Fruit fly (Drosophila melanogaster) whole organism, embryonic: ENCODE measurements around the gene TotZ.
A peak's percentile ranks its signal among the peaks of the same experiment; 100 is the strongest.

Source experiments
- ATbp ChIP-seq: fragments of 200-800 bp; sonication (Bioruptor generic); optimal IDR thresholded peaks from 2 replicates; lab custom pipeline; 2017; ENCODE audit warnings: missing biosample characterization, mild to moderate bottlenecking, missing genetic modification characterization, missing genetic modification reagents
- Ada2b ChIP-seq: fragments of 200-800 bp; sonication (Bioruptor generic); IDR thresholded peaks from 2 replicates; pipeline ENCODE4 v1.3.6; 2022; ENCODE audit warnings: missing biosample characterization, missing genetic modification characterization
- Asciz ChIP-seq: fragments of 200-800 bp; sonication (Bioruptor generic); optimal IDR thresholded peaks from 2 replicates; lab custom pipeline; 2017; ENCODE audit warnings: missing biosample characterization, mild to moderate bottlenecking, missing genetic modification characterization, missing genetic modification reagents
- Awh ChIP-seq: fragments of 200-800 bp; sonication (Bioruptor generic); IDR thresholded peaks from 2 replicates; pipeline ENCODE4, ENCODE4 v1.3.6; 2022; ENCODE audit warnings: missing biosample characterization, missing genetic modification characterization
- B-H2 ChIP-seq: fragments of 200-800 bp; sonication (Bioruptor generic); optimal IDR thresholded peaks from 2 replicates; lab custom pipeline; 2018; ENCODE audit warnings: missing biosample characterization, mild to moderate bottlenecking, missing genetic modification characterization
- CG10267 ChIP-seq: fragments of 200-800 bp; sonication (Bioruptor generic); optimal IDR thresholded peaks from 2 replicates; lab custom pipeline; 2018; ENCODE audit warnings: missing biosample characterization, mild to moderate bottlenecking, missing genetic modification characterization, moderate library complexity
- CG11456 ChIP-seq: fragments of 200-800 bp; sonication (Bioruptor generic); IDR thresholded peaks from 3 replicates; pipeline ENCODE4 v1.3.6; 2022; ENCODE audit warnings: missing biosample characterization, missing genetic modification characterization
- CG12219 ChIP-seq: fragments of 200-800 bp; sonication (Bioruptor generic); optimal IDR thresholded peaks from 3 replicates; lab custom pipeline; 2018; ENCODE audit warnings: missing biosample characterization, mild to moderate bottlenecking, missing genetic modification characterization
- CG12236 ChIP-seq: fragments of 200-800 bp; sonication (Bioruptor generic); optimal IDR thresholded peaks from 2 replicates; lab custom pipeline; 2016; ENCODE audit warnings: missing biosample characterization, missing genetic modification characterization
- CG14014 ChIP-seq: fragments of 200-800 bp; sonication (Bioruptor generic); IDR thresholded peaks from 2 replicates; pipeline ENCODE4 v1.3.6; 2022; ENCODE audit warnings: missing biosample characterization, missing genetic modification characterization
- CG15696 ChIP-seq: fragments of 200-800 bp; sonication (Bioruptor generic); optimal IDR thresholded peaks from 2 replicates; lab custom pipeline; 2019; ENCODE audit warnings: missing biosample characterization, mild to moderate bottlenecking, missing genetic modification characterization, moderate library complexity
- CG1602 ChIP-seq: fragments of 200-800 bp; sonication (Bioruptor generic); optimal IDR thresholded peaks from 3 replicates; lab custom pipeline; 2016; ENCODE audit warnings: missing biosample characterization, missing genetic modification characterization
- CG16815 ChIP-seq: fragments of 200-800 bp; sonication (Bioruptor generic); optimal IDR thresholded peaks from 3 replicates; lab custom pipeline; 2017; ENCODE audit warnings: missing biosample characterization, mild to moderate bottlenecking, missing genetic modification characterization
- CG17568 ChIP-seq: fragments of 200-800 bp; sonication (Bioruptor generic); optimal IDR thresholded peaks from 2 replicates; lab custom pipeline; 2018; ENCODE audit warnings: missing biosample characterization, mild to moderate bottlenecking, missing genetic modification characterization, moderate library complexity
- CG1792 ChIP-seq: fragments of 200-800 bp; sonication (Bioruptor generic); optimal IDR thresholded peaks from 2 replicates; lab custom pipeline; 2016; ENCODE audit warnings: missing biosample characterization, missing genetic modification characterization
- CG18599 ChIP-seq: fragments of 200-800 bp; sonication (Bioruptor generic); optimal IDR thresholded peaks from 3 replicates; lab custom pipeline; 2017; ENCODE audit warnings: missing biosample characterization, missing genetic modification characterization, mild to moderate bottlenecking, moderate library complexity, missing genetic modification reagents
- CG2202 ChIP-seq: fragments of 200-800 bp; sonication (Bioruptor generic); optimal IDR thresholded peaks from 2 replicates; lab custom pipeline; 2018; ENCODE audit warnings: missing biosample characterization, mild to moderate bottlenecking, missing genetic modification characterization
- CG34376 ChIP-seq: fragments of 200-800 bp; sonication (Bioruptor generic); optimal IDR thresholded peaks from 2 replicates; lab custom pipeline; 2018; ENCODE audit warnings: missing biosample characterization, mild to moderate bottlenecking, missing genetic modification characterization
- CG3838 ChIP-seq: fragments of 200-800 bp; sonication (Bioruptor generic); optimal IDR thresholded peaks from 3 replicates; lab custom pipeline; 2016; ENCODE audit warnings: missing biosample characterization, missing genetic modification characterization
- CG4282 ChIP-seq: fragments of 200-800 bp; sonication (Bioruptor generic); optimal IDR thresholded peaks from 2 replicates; lab custom pipeline; 2016; ENCODE audit warnings: missing biosample characterization, missing genetic modification characterization
- CG6765 ChIP-seq: fragments of 200-800 bp; sonication (Bioruptor generic); optimal IDR thresholded peaks from 3 replicates; lab custom pipeline; 2017; ENCODE audit warnings: missing biosample characterization, mild to moderate bottlenecking, missing genetic modification characterization
- CG6791 ChIP-seq: fragments of 200-800 bp; sonication (Bioruptor generic); IDR thresholded peaks from 3 replicates; pipeline ENCODE4 v1.3.6; 2022; ENCODE audit warnings: missing biosample characterization, missing genetic modification characterization; ENCODE audit not compliant: partially characterized antibody
- CG7745 ChIP-seq: fragments of 200-800 bp; sonication (Bioruptor generic); optimal IDR thresholded peaks from 2 replicates; lab custom pipeline; 2018; ENCODE audit warnings: missing biosample characterization, mild to moderate bottlenecking, missing genetic modification characterization, moderate library complexity
- CG7963 ChIP-seq: fragments of 200-800 bp; sonication (Bioruptor generic); IDR thresholded peaks from 3 replicates; pipeline ENCODE4 v1.3.6; 2022; ENCODE audit warnings: missing biosample characterization, missing genetic modification characterization; ENCODE audit not compliant: partially characterized antibody
- CG9797 ChIP-seq: fragments of 200-800 bp; sonication (Bioruptor generic); optimal IDR thresholded peaks from 3 replicates; lab custom pipeline; 2018; ENCODE audit warnings: missing biosample characterization, mild to moderate bottlenecking, missing genetic modification characterization
- CG9932 ChIP-seq: fragments of 200-800 bp; sonication (Bioruptor generic); IDR thresholded peaks from 2 replicates; pipeline ENCODE4 v1.3.6; 2022; ENCODE audit warnings: missing biosample characterization, missing genetic modification characterization
- Doc2 ChIP-seq: fragments of 200-800 bp; sonication (Bioruptor generic); IDR thresholded peaks from 2 replicates; pipeline ENCODE4 v1.3.6; 2022; ENCODE audit warnings: missing biosample characterization, missing genetic modification characterization
- HLH54F ChIP-seq: fragments of 200-800 bp; sonication (Bioruptor generic); optimal IDR thresholded peaks from 3 replicates; lab custom pipeline; 2016; ENCODE audit warnings: missing biosample characterization, missing genetic modification characterization
- Hmx ChIP-seq: fragments of 200-800 bp; sonication (Bioruptor generic); optimal IDR thresholded peaks from 2 replicates; lab custom pipeline; 2016; ENCODE audit warnings: missing biosample characterization, missing genetic modification characterization
- Jarid2 ChIP-seq: fragments of 200-800 bp; sonication (Bioruptor generic); optimal IDR thresholded peaks from 3 replicates; lab custom pipeline; 2017; ENCODE audit warnings: mild to moderate bottlenecking, missing biosample characterization, missing genetic modification reagents, missing genetic modification characterization
- NK7.1 ChIP-seq: fragments of 200-800 bp; sonication (Bioruptor generic); optimal IDR thresholded peaks from 3 replicates; lab custom pipeline; 2016; ENCODE audit warnings: missing biosample characterization, missing genetic modification characterization
- Opbp ChIP-seq: fragments of 200-800 bp; sonication (Bioruptor generic); IDR thresholded peaks from 3 replicates; pipeline ENCODE4 v1.3.6; 2022; ENCODE audit warnings: missing biosample characterization, missing genetic modification characterization; ENCODE audit not compliant: partially characterized antibody
- Usf ChIP-seq: fragments of 200-800 bp; sonication (Bioruptor generic); optimal IDR thresholded peaks from 2 replicates; lab custom pipeline; 2017; ENCODE audit warnings: missing genotype, missing biosample characterization, missing genetic modification characterization
- btn ChIP-seq: fragments of 200-800 bp; sonication (Bioruptor generic); optimal IDR thresholded peaks from 2 replicates; lab custom pipeline; 2016; ENCODE audit warnings: missing biosample characterization, missing genetic modification characterization
- cad ChIP-seq: fragments of >200 bp; optimal IDR thresholded peaks from 2 replicates; lab custom pipeline; 2017; ENCODE audit warnings: missing biosample characterization, missing genetic modification characterization
- cato ChIP-seq: fragments of 200-800 bp; sonication (Bioruptor generic); optimal IDR thresholded peaks from 2 replicates; lab custom pipeline; 2016; ENCODE audit warnings: missing biosample characterization, missing genetic modification characterization, borderline replicate concordance
- cg ChIP-seq: fragments of 200-800 bp; sonication (Bioruptor generic); optimal IDR thresholded peaks from 3 replicates; lab custom pipeline; 2019; ENCODE audit warnings: missing biosample characterization, mild to moderate bottlenecking, missing genetic modification characterization, moderate library complexity
- croc ChIP-seq: fragments of 200-800 bp; sonication (Bioruptor generic); conservative IDR thresholded peaks from 3 replicates; pipeline ENCODE4 v1.3.6; 2022; ENCODE audit warnings: missing biosample characterization, missing genetic modification characterization
- crp ChIP-seq, 2 experiments: fragments of 200-800 bp; sonication (Bioruptor generic); optimal IDR thresholded peaks; 2 replicates in 1 of 2; 3 replicates in 1 of 2; lab custom pipeline; 2017; ENCODE audit warnings: missing biosample characterization in 2 of 2, missing genetic modification characterization in 2 of 2, mild to moderate bottlenecking in 1 of 2, moderate library complexity in 1 of 2
- dmrt99B ChIP-seq: fragments of 200-800 bp; sonication (Bioruptor generic); optimal IDR thresholded peaks from 2 replicates; lab custom pipeline; 2018; ENCODE audit warnings: missing biosample characterization, mild to moderate bottlenecking, missing genetic modification characterization, moderate library complexity
- esg ChIP-seq: fragments of 200-800 bp; sonication (Bioruptor generic); conservative IDR thresholded peaks from 2 replicates; pipeline ENCODE4 v1.3.6; 2022; ENCODE audit warnings: missing biosample characterization, missing genetic modification characterization
- fd3F ChIP-seq: fragments of 200-800 bp; sonication (Bioruptor generic); optimal IDR thresholded peaks from 2 replicates; lab custom pipeline; 2018; ENCODE audit warnings: missing biosample characterization, mild to moderate bottlenecking, missing genetic modification characterization, moderate library complexity
- fd64A ChIP-seq: fragments of 200-800 bp; sonication (Bioruptor generic); optimal IDR thresholded peaks from 3 replicates; lab custom pipeline; 2018; ENCODE audit warnings: missing biosample characterization, mild to moderate bottlenecking, missing genetic modification characterization
- jigr1 ChIP-seq: fragments of 200-800 bp; sonication (Bioruptor generic); IDR thresholded peaks from 3 replicates; pipeline ENCODE4 v1.3.6; 2022; ENCODE audit warnings: missing biosample characterization, missing genetic modification characterization
- klu ChIP-seq: fragments of 200-800 bp; sonication (Bioruptor generic); IDR thresholded peaks from 2 replicates; pipeline ENCODE4 v1.3.6; 2022; ENCODE audit warnings: missing biosample characterization, missing genetic modification characterization
- nerfin-1 ChIP-seq: fragments of 200-800 bp; sonication (Bioruptor generic); optimal IDR thresholded peaks from 3 replicates; lab custom pipeline; 2019; ENCODE audit warnings: missing biosample characterization, mild to moderate bottlenecking, missing genetic modification characterization, moderate library complexity
- oc ChIP-seq: fragments of 200-800 bp; sonication (Bioruptor generic); optimal IDR thresholded peaks from 2 replicates; lab custom pipeline; 2018; ENCODE audit warnings: missing biosample characterization, mild to moderate bottlenecking, missing genetic modification characterization, moderate library complexity
- ro ChIP-seq: fragments of 200-800 bp; sonication (Bioruptor generic); IDR thresholded peaks from 2 replicates; pipeline ENCODE4 v1.3.6; 2022; ENCODE audit warnings: missing biosample characterization, missing genetic modification characterization
- ssp ChIP-seq: fragments of 200-800 bp; sonication (Bioruptor generic); IDR thresholded peaks from 2 replicates; pipeline ENCODE4 v1.3.6; 2022; ENCODE audit warnings: missing biosample characterization, missing genetic modification characterization
- trem ChIP-seq: fragments of 200-800 bp; optimal IDR thresholded peaks from 3 replicates; lab custom pipeline; 2019; ENCODE audit warnings: missing biosample characterization, mild to moderate bottlenecking, missing genetic modification characterization, moderate library complexity

The TotZ gene

DNA sequence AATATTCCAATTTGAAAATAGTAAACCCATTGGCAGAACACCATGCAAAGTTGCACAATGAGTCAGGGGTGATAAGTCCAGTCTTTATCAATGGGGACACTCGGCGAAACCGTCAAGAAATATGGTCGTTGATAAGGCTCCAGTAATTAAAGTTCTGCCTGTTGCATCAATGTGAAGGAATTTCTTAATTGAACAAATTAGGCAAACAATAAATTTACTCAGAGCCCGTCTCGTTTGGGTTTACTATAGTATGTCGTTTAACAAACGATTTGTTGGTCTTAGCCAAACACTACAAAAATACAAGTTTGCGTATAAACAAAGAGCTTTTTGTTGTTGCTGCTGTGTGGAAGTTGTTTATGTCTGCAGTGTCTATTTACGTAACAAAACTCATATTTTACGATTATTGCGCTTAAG lies 42.8 kb upstream of the TotZ start (continued):
- peak; percentile 39 for TF ChIP-seq oc (tag; lab: Kevin White, UChicago)
- TF ChIP-seq Ada2b (GFP tag; lab: Robert Waterston, UW), result no peak; the same call in 1 of the 2 replicates
- TF ChIP-seq CG9932 (GFP tag; lab: Robert Waterston, UW), result no peak
- TF ChIP-seq jigr1, result no peak
- no peak for TF ChIP-seq cad
- peak; percentile 29 for TF ChIP-seq fd64A (GFP tag; lab: Kevin White, UChicago)
- TF ChIP-seq trem (tag; lab: Kevin White, UChicago), result no peak
- no peak for TF ChIP-seq CG7745 (tag; lab: Kevin White, UChicago)
- peak; percentile 85 for TF ChIP-seq CG17568 (GFP tag; lab: Kevin White, UChicago)
- no peak for TF ChIP-seq ssp (GFP tag; lab: Robert Waterston, UW)
- no peak for TF ChIP-seq Usf
- TF ChIP-seq ro, result no peak
- no peak for TF ChIP-seq CG3838 (GFP tag; lab: Kevin White, UChicago)
- no peak for TF ChIP-seq CG6791
- no peak for TF ChIP-seq CG16815
- TF ChIP-seq CG14014 (GFP tag; lab: Robert Waterston, UW), result peak; percentile 49; the same call in 1 of the 2 replicates
- TF ChIP-seq Hmx (GFP tag; lab: Kevin White, UChicago), result no peak
- peak; percentile 62 for TF ChIP-seq CG12219 (GFP tag; lab: Kevin White, UChicago)
- TF ChIP-seq Opbp (GFP tag; lab: Robert Waterston, UW), result no peak
- TF ChIP-seq CG4282 (GFP tag; lab: Kevin White, UChicago), result no peak
- no peak for TF ChIP-seq CG7963 (GFP tag; lab: Robert Waterston, UW)
- TF ChIP-seq Awh (GFP tag; lab: Robert Waterston, UW), result 0 out of 2 replicates have a peak, but pooled peaks have one; percentile 24
- TF ChIP-seq CG12236 (GFP tag; lab: Kevin White, UChicago), result peak; percentile 6
- TF ChIP-seq CG34376 (GFP tag; lab: Kevin White, UChicago), result peak; percentile 22
- TF ChIP-seq Asciz (GFP tag; lab: Kevin White, UChicago), result peak; percentile 76
- peak; percentile 59 for TF ChIP-seq CG1792 (GFP tag; lab: Kevin White, UChicago)
- no peak for TF ChIP-seq crp (GFP tag; optimal IDR thresholded peaks at IDR 0.05; lab: Kevin White, UChicago)
- TF ChIP-seq CG11456 (GFP tag; lab: Robert Waterston, UW), result 0 out of 3 replicates have a peak, but pooled peaks have one; percentile 67
- no peak for TF ChIP-seq CG15696
- peak; percentile 39 for TF ChIP-seq nerfin-1
- peak; percentile 36 for TF ChIP-seq dmrt99B (tag; lab: Kevin White, UChicago)
- TF ChIP-seq klu (GFP tag; lab: Robert Waterston, UW), result no peak
- TF ChIP-seq NK7.1 (GFP tag; lab: Kevin White, UChicago), result peak; percentile 29
- TF ChIP-seq B-H2 (GFP tag; lab: Kevin White, UChicago), result no peak
- TF ChIP-seq Doc2, result no peak
- peak; percentile 3 for TF ChIP-seq btn (GFP tag; lab: Kevin White, UChicago)
- no peak for TF ChIP-seq cg (GFP tag; lab: Kevin White, UChicago)
- no peak for TF ChIP-seq CG10267
- TF ChIP-seq CG1602 (GFP tag; lab: Kevin White, UChicago), result no peak
- TF ChIP-seq CG2202, result peak; percentile 14
- peak; percentile 24 for TF ChIP-seq Jarid2 (GFP tag; lab: Kevin White, UChicago)
- TF ChIP-seq croc (GFP tag; lab: Robert Waterston, UW), result no peak
- peak; percentile 79 for TF ChIP-seq ATbp
- TF ChIP-seq fd3F (GFP tag; lab: Kevin White, UChicago), result peak; percentile 87
- peak; percentile 26 for TF ChIP-seq cato
- no peak for TF ChIP-seq esg (GFP tag; lab: Robert Waterston, UW)
- no peak for TF ChIP-seq HLH54F (GFP tag; lab: Kevin White, UChicago)
- peak; percentile 52 for TF ChIP-seq CG6765 (GFP tag; lab: Kevin White, UChicago)
- TF ChIP-seq CG9797 (GFP tag; lab: Kevin White, UChicago), result no peak
- TF ChIP-seq CG18599 (GFP tag; lab: Kevin White, UChicago), result peak; percentile 40
